Worm (Caenorhabditis elegans): ENCODE data around the gene clc-22.

The clc-22 gene

DNA sequence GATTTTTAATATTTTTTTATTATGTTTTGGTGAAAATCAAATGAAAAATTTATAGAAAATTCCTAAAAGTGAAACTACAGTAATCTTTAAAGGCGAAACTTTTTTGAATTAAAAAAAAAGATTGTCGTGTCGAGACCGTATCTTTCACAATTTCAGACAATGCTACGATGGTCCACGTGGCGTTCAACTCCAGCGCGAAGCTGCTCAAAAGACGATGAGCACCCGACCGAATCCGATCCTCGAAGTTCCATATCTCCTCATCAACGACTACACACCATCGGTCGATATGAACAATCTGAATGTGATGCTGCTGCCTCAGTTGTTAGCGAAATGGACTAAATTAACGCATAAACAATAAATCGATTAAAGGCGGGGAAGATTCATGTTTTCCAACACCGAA lies 46.8 kb upstream of the clc-22 start:
- peak; percentile 8 for TF ChIP-seq ama-1 (optimal IDR thresholded peaks at IDR 0.05)
- no peak for TF ChIP-seq nhr-23 (tag; optimal IDR thresholded peaks at IDR 0.05)
- TF ChIP-seq skn-1 (tag; optimal IDR thresholded peaks at IDR 0.05), result no peak

DNA sequence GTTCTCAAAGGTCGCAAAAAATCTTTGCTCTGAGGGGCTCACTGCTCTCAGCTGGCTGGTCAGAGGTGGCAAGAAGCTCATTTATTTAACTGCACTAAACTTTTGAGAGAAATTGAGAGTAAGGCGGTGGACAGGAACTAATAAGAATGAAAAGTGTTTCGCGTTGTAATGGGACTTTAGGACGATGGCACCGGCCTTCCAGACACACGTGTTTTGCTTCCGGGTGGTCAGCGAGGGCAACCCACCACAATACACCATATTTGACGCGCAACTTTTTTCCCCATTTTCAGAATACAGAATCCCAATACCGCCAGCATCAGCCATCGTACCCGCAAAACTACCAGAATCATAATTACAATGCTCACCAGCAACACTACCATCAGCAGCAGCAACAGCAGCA lies 44.2 kb upstream of the clc-22 start:
- TF ChIP-seq nhr-23 (tag; optimal IDR thresholded peaks at IDR 0.05) (no peak), snpc-4 (tag; optimal IDR thresholded peaks at IDR 0.05) (no peak), nhr-76 (tag; optimal IDR thresholded peaks at IDR 0.05) (no peak), ceh-9 (tag; optimal IDR thresholded peaks at IDR 0.05) (no peak), ceh-28 (tag; optimal IDR thresholded peaks at IDR 0.05) (no peak), egl-5 (tag; optimal IDR thresholded peaks at IDR 0.05) (no peak), elt-3 (tag; optimal IDR thresholded peaks at IDR 0.05) (no peak), pha-4 (tag; optimal IDR thresholded peaks at IDR 0.05) (no peak), mml-1 (tag; optimal IDR thresholded peaks at IDR 0.05) (no peak), nhr-237 (tag; optimal IDR thresholded peaks at IDR 0.05) (no peak), lsy-12 (tag; optimal IDR thresholded peaks at IDR 0.05) (no peak), unc-62 (GFP tag; optimal IDR thresholded peaks at IDR 0.05) (no peak), elt-2 (tag; optimal IDR thresholded peaks at IDR 0.05) (no peak), unc-39 (tag; optimal IDR thresholded peaks at IDR 0.05) (no peak), nhr-25 (tag; optimal IDR thresholded peaks at IDR 0.05) (no peak), ZK546.5 (tag; optimal IDR thresholded peaks at IDR 0.05) (no peak), eor-1 (tag; optimal IDR thresholded peaks at IDR 0.05) (no peak)

DNA sequence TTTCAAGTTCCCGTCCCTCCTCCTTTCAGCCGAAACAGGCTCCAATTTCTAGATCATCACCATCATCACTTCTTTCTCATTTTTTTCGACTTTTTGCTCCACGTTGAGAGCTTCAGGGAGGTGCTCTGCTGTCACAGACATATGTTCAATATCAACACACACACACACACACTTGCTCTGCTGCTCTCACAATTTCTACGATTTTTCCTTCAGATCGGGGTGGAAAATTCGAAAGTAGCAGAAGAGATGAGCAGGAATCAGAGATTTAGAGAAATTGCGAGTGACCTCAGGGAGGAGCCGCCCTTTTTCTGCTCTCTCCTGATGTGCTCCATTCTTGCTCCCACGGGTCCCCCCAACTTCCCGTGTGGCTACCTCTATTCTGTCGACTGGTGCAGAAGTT lies 42.7 kb upstream of the clc-22 start, which contains the start of gene pqn-48:
Gene pqn-48, plus strand, starts transcription at position 344 of the 400 bp plus-strand sequence.
- TF ChIP-seq fkh-2 (tag; optimal IDR thresholded peaks at IDR 0.05) (no peak), ama-1 (optimal IDR thresholded peaks at IDR 0.05) (no peak), ceh-9 (tag; optimal IDR thresholded peaks at IDR 0.05) (no peak), elt-1 (tag; optimal IDR thresholded peaks at IDR 0.05) (no peak), ceh-16 (tag; optimal IDR thresholded peaks at IDR 0.05) (no peak), fkh-10 (GFP tag; optimal IDR thresholded peaks at IDR 0.05) (no peak), nfya-1 (tag; optimal IDR thresholded peaks at IDR 0.05; ENCODE audit: insufficient read depth) (no peak), nhr-12 (tag; optimal IDR thresholded peaks at IDR 0.05) (no peak), ceh-28 (tag; optimal IDR thresholded peaks at IDR 0.05) (no peak), R02D3.7 (tag; optimal IDR thresholded peaks at IDR 0.05) (no peak), lin-39 (tag; optimal IDR thresholded peaks at IDR 0.05) (no peak), nhr-28 (tag; optimal IDR thresholded peaks at IDR 0.05) (no peak)

DNA sequence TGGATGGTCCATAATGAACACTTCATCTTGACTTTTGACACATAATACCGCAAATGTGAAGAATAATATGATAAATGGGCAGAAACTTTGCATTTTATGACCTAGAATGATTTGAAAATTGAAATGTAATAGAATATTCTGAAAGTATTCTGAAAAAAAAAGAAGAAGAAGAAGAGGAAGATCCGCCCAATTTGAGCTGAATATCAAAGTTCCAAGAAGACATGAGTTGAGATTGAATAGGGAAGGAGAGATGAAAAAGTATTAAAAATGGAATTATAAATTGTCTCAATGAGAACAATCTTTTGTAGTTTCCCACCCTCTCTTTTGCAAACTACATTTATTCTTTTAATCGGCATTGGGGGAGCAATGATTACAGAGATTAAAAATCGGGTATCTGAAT lies 36.4 kb upstream of the clc-22 start, which contains the start of gene K07D4.4:
Gene K07D4.4, minus strand, starts transcription at position 101 of the 400 bp plus-strand sequence.
- TF ChIP-seq zag-1 (tag; optimal IDR thresholded peaks at IDR 0.05), result no peak
- no peak for TF ChIP-seq fkh-2 (tag; optimal IDR thresholded peaks at IDR 0.05)
- no peak for TF ChIP-seq ama-1 (optimal IDR thresholded peaks at IDR 0.05)
- no peak for TF ChIP-seq ceh-28 (tag; optimal IDR thresholded peaks at IDR 0.05)
- no peak for TF ChIP-seq nhr-237 (tag; optimal IDR thresholded peaks at IDR 0.05)
- TF ChIP-seq nhr-23 (tag; optimal IDR thresholded peaks at IDR 0.05), result no peak
- no peak for TF ChIP-seq elt-1 (tag; optimal IDR thresholded peaks at IDR 0.05)
- no peak for TF ChIP-seq sea-2 (GFP tag; optimal IDR thresholded peaks at IDR 0.05)
- TF ChIP-seq nhr-77 (tag; optimal IDR thresholded peaks at IDR 0.05), result no peak

DNA sequence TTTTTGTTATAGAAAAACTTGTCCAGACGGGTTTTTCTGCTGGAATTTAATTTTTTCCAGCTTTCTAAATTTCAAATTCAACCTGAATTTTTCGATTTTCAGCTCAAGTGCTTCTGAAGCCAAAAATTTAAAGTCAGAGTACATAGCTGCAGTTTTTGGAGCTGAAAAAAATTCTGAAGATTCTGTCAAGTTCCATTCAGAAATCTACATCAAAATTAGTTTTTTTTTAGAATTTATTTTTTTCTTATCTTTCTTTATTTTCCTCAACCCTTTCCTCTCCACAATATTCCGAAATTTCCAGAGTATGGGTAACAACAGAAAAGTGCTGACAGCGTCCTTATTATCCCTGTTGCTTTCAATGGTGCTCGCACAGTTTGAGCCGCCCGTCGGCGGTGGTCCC lies 32.4 kb upstream of the clc-22 start, which contains the start of gene K07D4.9:
Gene K07D4.9, plus strand, starts transcription at position 301 of the 400 bp plus-strand sequence.
- TF ChIP-seq lsy-12 (tag; optimal IDR thresholded peaks at IDR 0.05) (no peak), aly-2 (tag; optimal IDR thresholded peaks at IDR 0.05) (no peak), unc-39 (tag; optimal IDR thresholded peaks at IDR 0.05) (no peak), nhr-76 (tag; optimal IDR thresholded peaks at IDR 0.05) (no peak), zag-1 (tag; optimal IDR thresholded peaks at IDR 0.05) (no peak)

DNA sequence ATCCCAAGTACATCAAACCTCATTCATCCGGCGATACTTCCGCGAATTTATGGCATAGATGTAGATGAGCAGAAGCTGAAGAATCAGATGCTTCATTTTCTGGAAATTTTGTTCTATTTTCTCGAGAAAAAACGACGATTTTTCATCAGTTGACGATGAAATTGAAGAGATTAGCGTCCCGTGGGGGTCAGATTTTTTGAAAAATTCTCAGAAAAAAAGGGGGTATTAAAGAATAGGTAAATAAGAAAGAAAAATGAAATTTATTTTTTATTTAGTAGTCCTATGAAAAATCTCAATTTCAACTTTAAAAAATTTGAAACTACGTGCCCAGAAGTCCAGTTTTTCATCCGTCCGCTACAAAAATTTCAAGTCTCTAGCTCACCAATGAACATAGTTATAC lies 29.6 kb upstream of the clc-22 start, which contains the start of gene K07D4.5:
Gene K07D4.5, minus strand, starts transcription at position 101 of the 400 bp plus-strand sequence.
- TF ChIP-seq R02D3.7 (tag; optimal IDR thresholded peaks at IDR 0.05), result no peak
- no peak for TF ChIP-seq zag-1 (tag; optimal IDR thresholded peaks at IDR 0.05)

All from whole organism, L3 larva.